Worm (Caenorhabditis elegans): ENCODE measurements around the gene ZK632.9.
A peak's percentile ranks its signal among the peaks of the same experiment; 100 is the strongest.

Gene ZK632.9

DNA sequence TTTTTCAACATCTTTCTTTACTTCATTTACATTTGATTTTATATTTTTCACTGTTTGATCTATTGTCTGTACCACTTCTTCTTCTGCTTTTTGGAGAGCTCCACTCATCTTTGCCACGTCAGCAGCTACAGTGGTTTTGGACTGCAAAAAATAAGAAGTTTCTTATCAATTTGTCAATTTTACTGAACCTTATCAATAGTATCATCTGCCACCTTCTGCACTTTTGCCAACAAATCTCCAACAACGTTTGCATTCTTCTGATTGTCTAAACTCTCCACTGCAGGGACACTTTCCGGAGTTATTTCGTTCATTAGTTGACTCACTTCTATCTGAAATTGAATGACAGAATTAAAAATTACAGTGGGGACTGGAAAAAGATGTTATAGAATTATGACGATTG, 38.5 kb downstream of the ZK632.9 start:
- TF ChIP-seq F55B11.4 (tag; optimal IDR thresholded peaks at IDR 0.05; ENCODE audit: borderline replicate concordance, insufficient read depth) (no peak), let-607 (tag; optimal IDR thresholded peaks at IDR 0.05) (peak; percentile 97 to 98), nhr-80 (tag; optimal IDR thresholded peaks at IDR 0.05) (peak; percentile 93)

- no peak for TF ChIP-seq lir-1 (GFP tag; conservative IDR thresholded peaks at IDR 0.05)
- TF ChIP-seq ets-4 (GFP tag; optimal IDR thresholded peaks at IDR 0.05): no peak
- no peak for TF ChIP-seq F22D6.2 (tag; optimal IDR thresholded peaks at IDR 0.05)
- no peak; the same call in 1 of the 2 replicates for TF ChIP-seq ceh-100 (GFP tag; IDR thresholded peaks at IDR 0.05)
- no peak for TF ChIP-seq ZK185.1 (tag; optimal IDR thresholded peaks at IDR 0.05; ENCODE audit: poor library complexity, severe bottlenecking)
- no peak for TF ChIP-seq lsl-1 (GFP tag; optimal IDR thresholded peaks at IDR 0.05)
- TF ChIP-seq F55B11.4 (tag; optimal IDR thresholded peaks at IDR 0.05; ENCODE audit: borderline replicate concordance, insufficient read depth): no peak
- TF ChIP-seq snpc-4 (GFP tag; optimal IDR thresholded peaks at IDR 0.05): no peak
- TF ChIP-seq snpc-4 (tag; optimal IDR thresholded peaks at IDR 0.05): peak in 1 of 4 experiments; percentile 2
- no peak for TF ChIP-seq nfya-1 (tag; optimal IDR thresholded peaks at IDR 0.05; ENCODE audit: borderline replicate concordance, insufficient read depth)
- TF ChIP-seq F33H1.4 (GFP tag; IDR thresholded peaks at IDR 0.05): no peak
- TF ChIP-seq T07F8.4 (tag; optimal IDR thresholded peaks at IDR 0.05): no peak
- TF ChIP-seq F57C9.4 (tag; optimal IDR thresholded peaks at IDR 0.05): peak; percentile 80
- no peak for TF ChIP-seq madf-10 (tag; optimal IDR thresholded peaks at IDR 0.05)
- peak; percentile 42 for TF ChIP-seq tlf-1 (GFP tag; optimal IDR thresholded peaks at IDR 0.05)
- 0 out of 2 replicates have a peak, but pooled peaks have one; percentile 60 for TF ChIP-seq ceh-58 (GFP tag; IDR thresholded peaks at IDR 0.05)
- TF ChIP-seq hlh-12 (tag; optimal IDR thresholded peaks at IDR 0.05): no peak
- TF ChIP-seq ztf-3 (GFP tag; optimal IDR thresholded peaks at IDR 0.05): peak; percentile 57
- TF ChIP-seq Y53G8AR.9 (GFP tag; conservative IDR thresholded peaks at IDR 0.05): 0 out of 2 replicates have a peak, but pooled peaks have one; percentile 54
- TF ChIP-seq madf-6 (GFP tag; IDR thresholded peaks at IDR 0.05): peak; percentile 42
- TF ChIP-seq lin-40 (tag; optimal IDR thresholded peaks at IDR 0.05): peak; percentile 38
- TF ChIP-seq nhr-80 (tag; optimal IDR thresholded peaks at IDR 0.05): no peak
- TF ChIP-seq snpc-1.3 (tag; optimal IDR thresholded peaks at IDR 0.05; ENCODE audit: insufficient read depth): no peak
- no peak for TF ChIP-seq bed-2 (GFP tag; IDR thresholded peaks at IDR 0.05)
- TF ChIP-seq ceh-91 (GFP tag; IDR thresholded peaks at IDR 0.05): no peak
- no peak for TF ChIP-seq C17E4.6 (GFP tag; IDR thresholded peaks at IDR 0.05)
- TF ChIP-seq ztf-22 (GFP tag; optimal IDR thresholded peaks at IDR 0.05): no peak
- 0 out of 2 replicates have a peak, but pooled peaks have one; percentile 54 for TF ChIP-seq hsf-1 (GFP tag; IDR thresholded peaks at IDR 0.05)
- TF ChIP-seq lin-26 (GFP tag; IDR thresholded peaks at IDR 0.05): no peak
- TF ChIP-seq aptf-3 (GFP tag; IDR thresholded peaks at IDR 0.05): no peak
- TF ChIP-seq him-1 (tag; optimal IDR thresholded peaks at IDR 0.05): no peak
- TF ChIP-seq C06A6.2 (GFP tag; conservative IDR thresholded peaks at IDR 0.05): no peak
- peak; percentile 81 for TF ChIP-seq repo-1 (tag; optimal IDR thresholded peaks at IDR 0.05)
- TF ChIP-seq sea-2 (GFP tag; IDR thresholded peaks at IDR 0.05): no peak
- TF ChIP-seq ztf-25 (GFP tag; IDR thresholded peaks at IDR 0.05): no peak
- no peak for TF ChIP-seq T26A5.8 (tag; optimal IDR thresholded peaks at IDR 0.05)
- TF ChIP-seq nhr-179 (tag; optimal IDR thresholded peaks at IDR 0.05): no peak
- TF ChIP-seq cebp-1 (GFP tag; IDR thresholded peaks at IDR 0.05): no peak
- TF ChIP-seq cebp-1 (tag; optimal IDR thresholded peaks at IDR 0.05): peak; percentile 29
- TF ChIP-seq efl-1 (GFP tag; optimal IDR thresholded peaks at IDR 0.05): no peak
- TF ChIP-seq akir-1 (GFP tag; optimal IDR thresholded peaks at IDR 0.05): no peak
- no peak for TF ChIP-seq nhr-120 (GFP tag; IDR thresholded peaks at IDR 0.05)
- no peak for TF ChIP-seq F39B2.1 (GFP tag; IDR thresholded peaks at IDR 0.05)
- no peak for TF ChIP-seq F37B4.10 (GFP tag; IDR thresholded peaks at IDR 0.05)
- TF ChIP-seq F10E7.11 (tag; optimal IDR thresholded peaks at IDR 0.05): peak; percentile 62
- 0 out of 2 replicates have a peak, but pooled peaks have one; percentile 14 for TF ChIP-seq bed-1 (GFP tag; IDR thresholded peaks at IDR 0.05)
Measured at ce11 chrIII:9783133-9783590, 42.1 kb downstream of the ZK632.9 start.

Measured in whole organism, young adult.